Fruit fly (Drosophila melanogaster) S2 (cell line): ENCODE data around the gene aust.

ENCODE experiments used
- CG8478 ChIP-seq: fragments of >200 bp; optimal IDR thresholded peaks from 2 replicates; lab custom pipeline; 2018
- CTCF ChIP-seq, 2 experiments: fragments of >200 bp; optimal IDR thresholded peaks; 2 replicates each; lab custom pipeline; 2018

The aust gene

DNA sequence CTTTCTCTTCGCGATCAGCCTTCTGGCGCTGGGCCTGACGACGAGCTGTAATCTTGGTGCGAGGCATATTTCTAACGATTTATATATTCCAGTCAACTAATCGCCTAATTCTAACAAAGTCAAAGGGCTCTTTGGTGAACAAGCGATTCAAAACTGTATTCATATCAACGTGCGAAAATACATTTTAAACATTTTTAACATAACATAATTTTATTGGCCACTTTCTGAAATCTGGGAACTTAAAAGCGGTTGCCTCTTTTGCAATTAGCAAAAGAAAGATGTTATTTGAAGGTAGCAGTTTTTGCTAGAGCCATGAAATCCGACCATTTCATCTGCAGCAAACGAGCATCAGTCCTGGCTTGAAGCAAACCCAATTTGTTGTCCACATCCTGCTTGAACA lies at the start of gene aust:
aust (minus strand) TSS at position 101 of the 400 bp plus-strand sequence.
- TF ChIP-seq CG8478 (no peak), CTCF (optimal IDR thresholded peaks at IDR 0.05; lab: Kevin White, UChicago) (no peak)

DNA sequence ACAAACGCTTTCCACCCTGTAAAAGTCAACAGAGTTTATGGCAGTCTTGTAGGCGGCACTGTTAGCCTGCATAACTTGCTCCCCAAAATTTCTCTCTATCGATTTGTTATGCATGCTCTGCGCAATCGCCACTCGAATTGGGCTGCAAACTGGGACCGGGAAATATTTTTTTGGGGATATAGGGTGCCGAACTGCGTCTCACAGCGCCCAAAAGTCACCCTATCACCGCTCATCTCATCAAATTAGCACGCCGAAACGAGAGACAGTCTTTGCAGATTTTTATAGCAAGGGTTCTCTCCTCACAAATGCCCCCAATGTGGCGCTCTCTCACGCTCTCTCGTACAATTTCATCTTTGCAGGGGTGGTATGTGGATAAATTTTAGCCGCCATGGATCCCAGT lies 21.3 kb upstream of the aust start:
- TF ChIP-seq CG8478 (no peak), CTCF (optimal IDR thresholded peaks at IDR 0.05; lab: Kevin White, UChicago) (no peak)

DNA sequence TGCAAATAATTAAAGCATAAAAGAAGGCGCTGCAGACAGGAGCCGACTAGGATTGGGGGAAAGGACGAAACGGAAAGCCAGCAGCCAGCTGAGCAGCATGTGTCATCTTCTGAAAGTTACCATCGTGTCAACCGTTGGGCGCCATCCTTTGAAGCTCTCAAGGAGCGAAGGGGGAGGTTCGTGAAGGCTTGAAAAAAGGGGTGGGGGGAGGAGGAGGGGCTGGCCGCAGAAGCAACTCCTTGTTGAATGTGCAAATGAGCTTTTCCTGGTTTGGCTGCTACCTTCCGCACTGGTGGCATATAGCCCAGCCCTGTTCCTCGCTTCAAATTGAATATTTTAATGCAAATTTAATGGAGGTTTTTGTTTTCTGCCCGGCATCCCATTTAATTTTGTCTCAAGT lies 15.2 kb upstream of the aust start:
- no peak for TF ChIP-seq CG8478
- no peak for TF ChIP-seq CTCF (optimal IDR thresholded peaks at IDR 0.05; lab: Kevin White, UChicago)

DNA sequence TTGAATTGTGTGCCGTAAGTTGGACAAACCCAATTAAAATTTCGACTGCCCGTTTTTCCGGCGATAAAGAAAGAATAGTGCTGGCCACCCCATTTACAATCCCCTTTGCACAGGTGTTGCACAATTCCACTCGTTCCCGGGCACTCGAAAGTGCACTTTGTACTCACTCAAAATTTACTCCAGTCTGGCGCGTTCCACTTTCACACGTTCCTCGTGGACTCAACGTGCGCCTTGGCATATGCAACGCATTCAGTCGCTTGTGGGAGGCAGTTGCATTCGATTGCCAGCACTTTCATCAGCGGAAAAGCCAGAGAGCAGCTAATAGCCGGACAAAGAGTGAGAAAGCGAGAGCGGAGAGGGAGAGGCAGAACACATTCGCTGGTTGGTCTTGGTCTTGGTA lies 5.5 kb upstream of the aust start, which contains the start of gene Ggamma30A:
Ggamma30A (plus strand) TSS at position 248 of the 400 bp plus-strand sequence.
- TF ChIP-seq CTCF (optimal IDR thresholded peaks at IDR 0.05; lab: Kevin White, UChicago): no peak
- no peak for TF ChIP-seq CG8478

DNA sequence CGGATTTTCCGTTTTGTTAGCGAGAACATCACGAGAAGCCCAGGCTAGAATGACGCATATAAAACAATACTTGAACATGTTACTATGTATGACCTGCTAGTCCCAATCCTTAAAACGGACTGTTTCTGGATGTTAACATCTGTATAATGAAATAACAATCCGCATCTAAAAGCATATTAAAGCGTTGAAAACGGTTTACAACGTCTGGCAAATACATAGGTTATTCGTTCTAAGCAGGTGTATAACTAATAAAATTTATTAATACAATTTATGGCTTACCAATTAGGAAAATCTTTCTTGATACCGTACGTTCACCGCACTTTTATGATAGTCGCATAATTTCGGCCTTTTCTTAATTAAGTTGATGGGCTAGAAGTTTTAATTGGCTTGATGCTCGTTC lies 3.9 kb upstream of the aust start, which contains the start of gene lectin-30A:
lectin-30A (minus strand) TSS at position 101 of the 400 bp plus-strand sequence.
- TF ChIP-seq CG8478 (no peak), CTCF (optimal IDR thresholded peaks at IDR 0.05; lab: Kevin White, UChicago) (no peak)

DNA sequence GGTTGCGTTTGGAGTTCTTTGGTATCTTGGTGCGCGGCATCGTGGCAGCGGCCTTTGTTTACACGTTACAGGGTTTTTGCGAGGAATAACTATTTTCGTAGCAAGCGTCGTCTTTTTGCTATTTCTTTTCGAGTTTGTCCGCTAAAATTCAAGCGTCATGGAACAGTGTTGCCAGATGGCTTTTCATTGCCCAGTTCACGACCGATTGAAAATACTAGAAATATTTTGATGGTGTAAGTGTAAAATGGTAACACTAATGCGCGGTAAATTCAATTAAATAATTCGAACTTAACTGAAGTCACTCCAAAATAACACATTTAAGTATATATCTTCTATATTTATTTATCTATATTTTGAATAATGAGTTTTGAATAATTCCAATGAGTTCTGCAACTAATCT lies 2.1 kb upstream of the aust start, which contains the start of gene borr:
borr (minus strand) TSS at position 172 of the 400 bp plus-strand sequence.
- TF ChIP-seq CTCF (optimal IDR thresholded peaks at IDR 0.05; lab: Kevin White, UChicago) (no peak), CG8478 (no peak)

DNA sequence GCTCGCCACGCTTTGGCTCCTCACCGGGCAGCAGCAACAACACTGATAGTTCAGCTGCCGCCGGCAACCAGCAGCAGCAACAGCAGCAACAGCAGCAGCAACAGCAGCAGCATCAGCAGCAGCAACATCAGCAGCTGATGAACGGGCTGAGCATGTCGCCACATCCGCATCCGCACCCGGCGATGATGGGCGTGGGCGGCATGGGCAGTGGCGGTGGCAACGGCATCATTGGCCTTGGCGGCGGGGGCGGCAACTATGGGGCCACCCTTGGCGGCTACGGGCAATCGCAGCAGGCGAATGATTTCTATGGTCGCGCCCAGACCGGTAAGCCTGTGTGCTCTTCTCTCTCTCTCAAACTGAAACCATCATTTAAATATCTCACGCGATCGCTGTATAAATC lies 6.6 kb downstream of the aust start:
- TF ChIP-seq CG8478: no peak
- no peak for TF ChIP-seq CTCF (optimal IDR thresholded peaks at IDR 0.05; lab: Kevin White, UChicago)

DNA sequence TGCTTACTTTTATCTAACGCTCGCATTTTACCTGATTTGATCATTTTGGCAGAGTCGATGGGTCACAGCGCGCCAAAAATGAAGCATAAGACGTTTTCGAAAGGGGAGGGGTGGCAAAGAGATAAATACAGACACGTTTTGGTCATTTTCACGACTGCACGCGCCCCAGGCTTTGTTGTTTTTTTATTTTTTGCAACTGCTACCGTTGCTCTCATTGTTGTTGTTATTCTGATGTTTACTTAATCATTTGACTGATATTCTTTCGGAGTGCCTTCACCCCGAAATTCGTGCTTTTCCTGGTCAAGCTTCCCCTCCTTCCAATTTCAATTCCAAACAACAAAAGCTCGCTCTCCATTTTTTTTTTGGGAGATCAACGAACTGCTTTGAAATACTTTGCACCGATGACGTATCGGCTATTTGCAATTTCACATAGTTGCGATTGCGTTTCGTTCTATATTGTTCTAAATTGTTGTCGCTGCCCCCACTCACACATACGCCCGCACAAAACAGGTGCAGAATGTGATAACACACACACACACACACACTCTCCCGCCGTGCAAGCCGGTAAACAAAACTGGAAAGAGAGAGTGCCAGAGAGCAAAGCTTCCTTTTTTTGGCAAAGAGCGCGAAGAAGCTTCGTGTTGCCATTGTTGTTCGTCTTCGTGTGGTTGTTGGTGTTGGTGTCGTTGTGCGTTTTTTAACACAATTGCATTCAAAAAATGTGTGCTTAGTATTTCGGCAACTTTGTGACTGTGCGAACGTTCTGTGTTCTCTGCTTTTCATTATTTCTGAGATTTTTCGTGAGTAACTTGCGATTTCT lies 13.4 kb downstream of the aust start:
- TF ChIP-seq CTCF (optimal IDR thresholded peaks at IDR 0.05; lab: Kevin White, UChicago) (no peak), CG8478 (no peak)

DNA sequence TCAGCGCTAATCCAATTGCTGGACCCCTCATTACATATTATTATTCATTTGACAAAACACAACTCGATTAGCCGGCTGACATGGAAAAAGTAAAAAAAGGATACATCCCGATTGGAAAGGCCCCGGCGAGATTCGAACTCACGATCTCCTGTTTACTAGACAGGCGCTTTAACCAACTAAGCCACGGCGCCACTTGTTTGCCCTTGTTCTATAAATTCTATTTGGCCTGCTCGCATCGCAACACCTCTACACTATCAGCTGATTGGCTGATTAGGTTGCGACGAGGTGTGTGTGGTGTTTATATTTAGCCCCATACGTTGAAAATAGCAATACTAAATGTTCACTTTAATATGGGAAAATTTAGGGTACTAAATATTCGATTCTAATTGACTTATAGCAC lies 14.4 kb downstream of the aust start:
- TF ChIP-seq CG8478 (no peak), CTCF (optimal IDR thresholded peaks at IDR 0.05; lab: Kevin White, UChicago) (no peak)

DNA sequence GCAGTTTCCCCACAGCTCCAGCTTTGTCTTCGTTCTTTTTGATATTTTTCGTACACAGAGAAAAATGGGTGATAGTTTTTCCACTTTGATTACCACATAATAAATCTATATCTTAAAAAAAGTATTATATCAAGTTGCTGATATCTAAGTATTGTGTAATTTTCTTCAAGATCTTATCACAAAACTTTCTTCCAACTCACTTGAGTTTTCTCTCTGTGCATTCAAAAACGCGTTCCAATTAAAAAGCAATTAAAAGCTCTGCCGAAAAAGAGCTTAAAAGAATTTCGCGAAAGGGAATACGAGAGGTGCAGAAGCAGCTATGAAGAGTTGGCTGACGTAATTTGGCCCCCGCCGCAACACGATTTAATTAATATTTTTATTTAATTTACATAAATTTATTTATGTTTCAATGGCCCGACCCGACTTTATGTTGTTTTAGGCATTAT lies 15.3 kb downstream of the aust start:
- no peak for TF ChIP-seq CG8478
- TF ChIP-seq CTCF (optimal IDR thresholded peaks at IDR 0.05; lab: Kevin White, UChicago): no peak

DNA sequence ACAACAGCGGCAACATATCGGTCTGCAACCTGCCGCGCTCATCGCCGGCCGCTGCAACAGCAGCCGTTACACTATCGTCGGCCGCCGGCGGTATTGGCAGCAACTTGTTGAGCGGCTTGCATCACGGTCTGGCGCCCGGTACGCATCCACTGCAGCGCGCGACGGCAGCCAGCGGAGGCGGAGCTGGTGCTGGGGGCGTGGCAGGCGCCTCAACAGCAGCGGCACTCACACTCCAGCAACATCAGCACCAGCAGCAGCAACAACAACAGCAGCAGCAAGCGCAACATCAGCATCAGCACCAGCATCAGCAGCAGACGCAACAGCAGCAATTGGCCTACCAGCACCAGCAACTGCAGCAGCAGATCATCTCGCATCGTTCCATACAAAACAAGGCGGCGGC lies 16.7 kb downstream of the aust start:
- TF ChIP-seq CTCF (optimal IDR thresholded peaks at IDR 0.05; lab: Kevin White, UChicago): no peak
- no peak for TF ChIP-seq CG8478

DNA sequence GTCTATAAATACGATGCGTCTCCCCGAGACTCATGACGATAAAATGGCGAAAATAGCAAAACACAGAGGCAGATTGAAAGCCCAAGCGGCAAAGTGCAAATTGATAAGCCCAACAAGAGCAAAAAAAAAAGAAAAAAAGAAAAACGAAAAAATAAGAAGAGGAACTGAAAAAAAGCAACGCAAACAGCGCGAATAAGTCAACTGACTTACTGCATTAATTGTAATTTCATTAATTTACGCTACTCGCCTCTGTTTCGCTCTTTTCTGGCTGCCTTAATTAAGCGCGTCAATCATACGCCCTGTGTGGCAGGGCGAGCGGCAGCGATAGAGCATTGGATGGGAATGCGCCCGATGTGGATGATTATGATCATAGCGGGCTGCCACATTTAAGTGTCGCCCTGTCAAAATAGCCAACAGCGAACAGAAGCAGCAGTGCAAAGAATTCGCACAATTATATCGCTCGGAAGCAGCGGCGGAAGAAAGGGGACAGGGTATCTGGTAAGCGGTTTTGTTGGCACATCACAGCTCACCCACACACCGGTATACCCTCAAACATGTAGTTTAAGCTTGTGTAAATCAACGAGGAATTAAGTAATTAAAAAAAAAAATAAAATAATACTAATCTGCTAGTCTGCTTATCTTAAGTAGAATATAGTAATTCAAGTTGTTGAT lies 18.9 kb downstream of the aust start:
- no peak for TF ChIP-seq CG8478

DNA sequence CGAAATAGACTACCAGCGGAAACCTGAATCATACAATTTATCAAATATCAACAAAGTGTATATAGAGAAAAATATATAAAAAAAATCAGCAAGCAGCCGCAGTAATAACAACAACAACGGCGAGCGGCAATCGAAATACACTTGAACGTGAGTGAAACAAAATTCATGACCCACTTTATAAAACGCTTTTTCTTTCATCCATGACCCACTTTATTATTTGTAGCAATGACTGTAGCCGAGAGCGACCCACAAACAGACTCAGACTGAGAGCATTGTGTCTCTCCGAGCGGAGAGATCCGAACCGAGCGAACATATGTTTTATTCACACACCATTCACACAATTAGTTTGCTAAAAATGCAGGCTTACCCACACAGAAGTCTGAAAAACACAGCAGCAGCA lies 21.1 kb downstream of the aust start:
- TF ChIP-seq CG8478 (no peak), CTCF (optimal IDR thresholded peaks at IDR 0.05; lab: Kevin White, UChicago) (no peak)

DNA sequence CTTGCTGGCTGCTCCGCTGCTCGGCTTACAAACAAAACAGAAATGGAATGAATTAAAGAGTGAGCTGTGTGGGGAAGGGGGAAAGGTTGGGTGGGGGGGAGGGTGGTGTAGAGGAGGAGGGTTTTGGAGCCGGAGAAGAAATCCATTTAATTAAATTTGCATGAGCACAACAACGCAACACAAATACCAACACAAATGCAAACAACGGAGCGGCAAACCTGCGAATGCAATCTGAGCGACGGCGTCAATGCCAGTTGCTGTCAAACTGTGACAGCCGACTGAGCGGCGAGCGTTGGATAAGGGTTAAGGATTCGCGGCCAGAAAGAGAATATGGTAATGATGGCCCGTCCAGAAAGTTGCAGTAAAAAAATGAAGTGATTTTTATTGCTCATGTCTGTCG lies 25.5 kb downstream of the aust start:
- no peak for TF ChIP-seq CTCF (optimal IDR thresholded peaks at IDR 0.05; lab: Kevin White, UChicago)
- TF ChIP-seq CG8478: no peak

DNA sequence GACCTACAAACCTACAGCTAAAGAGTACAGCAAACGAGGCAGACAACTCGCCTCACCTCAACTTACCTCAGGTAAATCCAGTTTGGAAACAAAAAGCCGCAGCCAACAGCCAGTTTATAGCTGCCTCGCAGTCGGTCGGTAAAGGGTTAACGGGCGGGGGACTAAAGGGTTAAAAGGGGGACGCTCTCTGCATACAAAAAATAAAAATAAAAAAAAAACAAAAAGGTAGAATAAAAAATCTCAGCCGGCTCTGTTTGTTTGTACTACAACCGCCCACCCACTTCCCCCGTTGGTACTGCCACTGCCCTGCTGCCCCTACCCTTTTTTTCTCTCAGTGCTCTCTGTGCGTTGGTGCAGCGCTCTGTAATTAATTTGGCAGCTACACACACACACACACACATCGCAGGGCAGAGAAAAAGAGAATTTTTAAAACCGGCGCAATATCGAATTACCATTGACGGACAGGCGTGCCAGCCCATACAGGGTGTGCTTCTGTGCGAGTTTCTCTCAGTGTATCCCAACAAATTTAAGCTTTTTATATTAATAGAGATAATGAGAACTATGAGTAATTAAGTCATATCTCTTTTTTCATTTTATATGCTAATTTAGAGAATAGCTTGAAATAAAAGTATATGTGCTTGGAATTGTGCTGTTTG lies 26.4 kb downstream of the aust start:
- TF ChIP-seq CG8478 (no peak), CTCF (optimal IDR thresholded peaks at IDR 0.05; lab: Kevin White, UChicago) (no peak)

DNA sequence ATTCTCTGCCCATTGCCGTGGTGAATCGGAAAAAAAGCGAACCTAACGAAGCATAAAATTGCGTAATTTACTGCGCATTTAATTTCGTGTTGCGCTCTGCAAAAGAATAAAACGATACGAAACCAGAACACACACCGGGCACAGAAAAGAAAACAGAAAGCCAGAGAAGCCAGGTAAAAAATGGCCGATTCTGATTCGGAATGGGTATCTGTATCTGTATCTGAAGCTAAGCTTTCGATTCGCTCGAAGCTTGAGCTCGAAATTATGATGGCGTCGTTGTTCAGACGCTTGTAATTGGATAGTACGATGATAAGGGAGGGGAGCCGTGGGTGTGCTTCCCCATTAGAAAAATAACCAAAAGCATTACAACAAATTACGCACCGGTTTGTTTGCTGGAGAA lies 27.6 kb downstream of the aust start:
- TF ChIP-seq CTCF (optimal IDR thresholded peaks at IDR 0.05; lab: Kevin White, UChicago) (no peak), CG8478 (no peak)
